Worm (Caenorhabditis elegans) whole organism, midembryonic: ENCODE results near the gene pelo-1.
A peak's percentile ranks its signal among the peaks of the same experiment; 100 is the strongest.

ENCODE experiments used
- flt-1 ChIP-seq: fragments of 200-800 bp; sonication (Bioruptor generic); IDR thresholded peaks from 2 replicates; pipeline ENCODE4 v1.3.6; 2022; ENCODE audit warnings: missing genetic modification characterization, missing compliant biosample characterization
- klf-2 ChIP-seq: fragments of 200-800 bp; sonication (Bioruptor generic); conservative IDR thresholded peaks from 2 replicates; pipeline ENCODE4 v1.3.6; 2022; ENCODE audit warnings: missing genetic modification reagents, missing genetic modification characterization, missing compliant biosample characterization
- med-1 ChIP-seq: sonication (generic microtip); optimal IDR thresholded peaks from 2 replicates; lab custom pipeline; 2017; ENCODE audit warnings: missing genetic modification characterization, mild to moderate bottlenecking, missing compliant biosample characterization, antibody characterized with exemption, missing genetic modification reagents; ENCODE audit not compliant: insufficient read depth
- ref-1 ChIP-seq: fragments of 200-800 bp; sonication (Bioruptor generic); conservative IDR thresholded peaks from 2 replicates; pipeline ENCODE4 v1.3.6; 2022; ENCODE audit warnings: missing genetic modification reagents, missing genetic modification characterization, missing compliant biosample characterization
- ztf-23 ChIP-seq: fragments of 200-800 bp; sonication (Bioruptor generic); IDR thresholded peaks from 2 replicates; pipeline ENCODE4 v1.3.6; 2022; ENCODE audit warnings: missing genetic modification reagents, missing genetic modification characterization, missing compliant biosample characterization

DNA sequence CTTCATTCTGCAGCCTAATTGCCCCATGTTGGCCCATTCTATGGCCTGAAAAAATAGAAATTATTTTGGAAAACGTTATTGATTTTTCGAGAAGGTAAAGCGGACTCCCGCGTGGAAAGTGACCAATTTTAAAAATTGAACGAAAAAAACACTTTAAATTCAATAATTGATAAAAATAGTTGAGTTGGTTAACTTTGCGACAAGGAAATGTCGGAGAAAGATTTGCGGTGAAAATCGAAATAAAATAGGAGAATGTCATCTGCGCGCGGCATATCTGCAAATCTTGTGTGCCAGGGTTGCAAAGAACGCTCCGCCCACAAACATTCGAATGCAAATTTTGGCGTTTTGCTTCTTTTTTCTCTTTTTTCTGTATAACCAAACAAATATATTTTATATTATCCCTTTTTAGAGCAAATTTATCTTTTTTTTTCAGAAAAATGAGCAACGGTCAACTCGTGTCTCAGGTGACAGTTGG lies 33.1 kb downstream of the pelo-1 start, which contains the start of the genes rnf-121 and C16C10.4:
- peak; percentile 95 for TF ChIP-seq flt-1 (GFP tag; lab: Robert Waterston, UW)
- peak; percentile 93 for TF ChIP-seq klf-2 (GFP tag; lab: Robert Waterston, UW)
- TF ChIP-seq ztf-23 (GFP tag; lab: Robert Waterston, UW) = peak; percentile 91
- peak; percentile 98 for TF ChIP-seq med-1
- peak; percentile 69 for TF ChIP-seq ref-1 (GFP tag; lab: Robert Waterston, UW)
